Worm (Caenorhabditis elegans) whole organism, midembryonic: ENCODE measurements around the gene B0244.4.

Source experiments
- T22C8.4 ChIP-seq: fragments of 200-800 bp; sonication (Bioruptor generic); IDR thresholded peaks from 2 replicates; pipeline ENCODE4 v1.3.6; 2022; ENCODE audit warnings: missing genetic modification characterization, missing compliant biosample characterization
- cog-1 ChIP-seq: sonication (generic microtip); optimal IDR thresholded peaks from 2 replicates; lab custom pipeline; 2016; ENCODE audit warnings: missing genetic modification characterization, missing compliant biosample characterization
- flt-1 ChIP-seq: fragments of 200-800 bp; sonication (Bioruptor generic); IDR thresholded peaks from 2 replicates; pipeline ENCODE4 v1.3.6; 2022; ENCODE audit warnings: missing genetic modification characterization, missing compliant biosample characterization
- klf-2 ChIP-seq: fragments of 200-800 bp; sonication (Bioruptor generic); conservative IDR thresholded peaks from 2 replicates; pipeline ENCODE4 v1.3.6; 2022; ENCODE audit warnings: missing genetic modification reagents, missing genetic modification characterization, missing compliant biosample characterization
- med-1 ChIP-seq: sonication (generic microtip); optimal IDR thresholded peaks from 2 replicates; lab custom pipeline; 2017; ENCODE audit warnings: missing genetic modification characterization, mild to moderate bottlenecking, missing compliant biosample characterization, antibody characterized with exemption, missing genetic modification reagents; ENCODE audit not compliant: insufficient read depth
- ref-1 ChIP-seq: fragments of 200-800 bp; sonication (Bioruptor generic); conservative IDR thresholded peaks from 2 replicates; pipeline ENCODE4 v1.3.6; 2022; ENCODE audit warnings: missing genetic modification reagents, missing genetic modification characterization, missing compliant biosample characterization
- tab-1 ChIP-seq: fragments of 200-800 bp; sonication (Bioruptor generic); IDR thresholded peaks from 2 replicates; pipeline ENCODE4 v1.3.6; 2022; ENCODE audit warnings: missing genetic modification characterization, missing compliant biosample characterization
- ztf-23 ChIP-seq: fragments of 200-800 bp; sonication (Bioruptor generic); IDR thresholded peaks from 2 replicates; pipeline ENCODE4 v1.3.6; 2022; ENCODE audit warnings: missing genetic modification reagents, missing genetic modification characterization, missing compliant biosample characterization
- ztf-29 ChIP-seq: fragments of 200-800 bp; sonication (Bioruptor generic); IDR thresholded peaks from 2 replicates; pipeline ENCODE4 v1.3.6; 2022; ENCODE audit warnings: missing genetic modification reagents, missing genetic modification characterization, missing compliant biosample characterization

The B0244.4 gene

DNA sequence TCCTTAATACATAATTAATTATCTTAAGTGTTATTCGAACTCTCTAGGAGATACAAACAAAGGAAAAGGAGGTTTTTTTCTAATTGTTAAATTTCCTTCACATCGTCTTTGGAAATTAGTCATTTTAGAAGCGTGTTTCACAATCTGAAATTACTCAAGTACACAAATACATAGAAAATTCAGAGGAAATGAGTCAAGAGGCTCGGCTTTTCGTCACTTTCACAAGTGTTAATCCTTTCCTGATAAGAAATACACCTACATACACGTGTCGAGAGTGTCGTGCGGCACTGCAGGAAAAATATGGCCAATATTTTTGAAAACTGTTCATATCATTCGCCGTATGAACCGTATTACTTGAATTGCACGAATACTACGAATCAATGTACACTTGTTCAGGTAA, at the start of gene B0244.4:
Gene B0244.4 (plus strand): TSS at position 301 of the 400 bp plus-strand sequence.
- TF ChIP-seq klf-2 = no peak
- no peak for TF ChIP-seq ztf-23
- TF ChIP-seq tab-1 (GFP tag; lab: Robert Waterston, UW) = no peak
- no peak for TF ChIP-seq med-1
- no peak for TF ChIP-seq T22C8.4 (GFP tag; lab: Robert Waterston, UW)
- TF ChIP-seq ref-1 (GFP tag; lab: Robert Waterston, UW) = no peak
- no peak for TF ChIP-seq flt-1 (GFP tag; lab: Robert Waterston, UW)
- no peak for TF ChIP-seq cog-1 (tag; lab: Kevin White, UChicago)
- no peak for TF ChIP-seq ztf-29 (GFP tag; lab: Robert Waterston, UW)

DNA sequence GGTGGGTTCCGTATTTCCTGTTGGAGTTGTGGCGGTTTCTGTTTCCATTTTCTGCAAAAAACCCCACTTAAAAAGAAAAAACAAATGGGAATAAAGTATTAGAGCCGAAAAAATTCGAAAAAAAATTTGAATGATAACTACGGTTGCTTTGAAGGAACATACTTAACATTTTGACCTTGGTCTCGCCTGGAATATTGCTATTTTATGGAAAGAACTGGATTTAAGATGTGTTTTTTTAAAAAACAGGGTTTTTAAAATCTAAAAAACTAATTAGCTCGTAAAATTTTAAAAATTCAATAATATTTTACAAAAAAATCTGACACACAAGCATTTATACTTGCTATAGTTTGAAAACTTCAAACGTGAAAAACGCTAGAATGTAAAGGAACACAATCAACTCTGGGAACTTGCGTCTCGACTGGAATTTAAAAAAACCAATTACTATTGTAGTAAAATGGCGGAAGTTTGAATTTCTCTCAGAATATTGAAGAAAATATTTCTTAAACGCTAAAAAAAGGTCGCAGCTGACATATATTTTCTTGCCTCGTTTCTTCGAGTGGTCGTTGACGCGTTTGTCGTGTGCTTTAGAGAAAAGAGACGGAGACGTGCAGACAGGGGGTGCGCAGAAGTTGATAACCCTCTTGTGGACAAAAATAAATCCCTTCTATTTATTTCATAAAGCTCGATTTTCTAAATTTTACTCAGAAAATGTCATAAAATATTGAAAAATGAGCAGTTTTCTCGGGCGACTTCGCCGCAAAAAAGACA, 49.1 kb upstream of the B0244.4 start, which contains the start of the genes lgg-3 and rgs-5:
Gene lgg-3 (minus strand): TSS at position 51 of the 768 bp plus-strand sequence.
Gene rgs-5 (plus strand): TSS at position 593 of the 768 bp plus-strand sequence.
- TF ChIP-seq ref-1 (GFP tag; lab: Robert Waterston, UW) = no peak
- TF ChIP-seq klf-2 = no peak
- no peak for TF ChIP-seq cog-1 (tag; lab: Kevin White, UChicago)
- no peak for TF ChIP-seq T22C8.4 (GFP tag; lab: Robert Waterston, UW)
- TF ChIP-seq flt-1 (GFP tag; lab: Robert Waterston, UW) = no peak
- TF ChIP-seq ztf-29 (GFP tag; lab: Robert Waterston, UW) = no peak
- TF ChIP-seq ztf-23 = no peak
- TF ChIP-seq med-1 = no peak
- no peak for TF ChIP-seq tab-1 (GFP tag; lab: Robert Waterston, UW)

DNA sequence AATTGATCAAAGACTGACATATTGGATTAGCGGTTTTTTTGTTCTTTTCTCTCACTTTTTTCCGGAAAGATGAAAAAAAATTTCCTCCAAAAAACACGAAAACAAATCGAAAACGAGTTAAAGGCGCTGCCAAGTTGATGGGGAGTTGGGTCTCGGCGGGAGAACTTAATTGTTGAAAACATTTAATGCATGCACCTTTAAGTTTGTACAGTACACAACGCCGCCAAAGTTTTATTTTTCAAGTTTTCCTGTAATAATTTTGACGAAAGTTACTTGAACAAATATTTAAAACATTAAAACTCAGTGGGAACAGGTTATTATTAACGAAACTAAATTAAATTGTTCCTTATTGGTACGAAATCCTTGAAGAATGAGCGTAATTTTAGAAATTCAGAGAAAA, 45.8 kb upstream of the B0244.4 start:
- TF ChIP-seq klf-2 (no peak), ztf-23 (no peak), ref-1 (GFP tag; lab: Robert Waterston, UW) (no peak), flt-1 (GFP tag; lab: Robert Waterston, UW) (no peak), tab-1 (GFP tag; lab: Robert Waterston, UW) (no peak), cog-1 (tag; lab: Kevin White, UChicago) (no peak), T22C8.4 (GFP tag; lab: Robert Waterston, UW) (no peak), ztf-29 (GFP tag; lab: Robert Waterston, UW) (no peak), med-1 (no peak)

DNA sequence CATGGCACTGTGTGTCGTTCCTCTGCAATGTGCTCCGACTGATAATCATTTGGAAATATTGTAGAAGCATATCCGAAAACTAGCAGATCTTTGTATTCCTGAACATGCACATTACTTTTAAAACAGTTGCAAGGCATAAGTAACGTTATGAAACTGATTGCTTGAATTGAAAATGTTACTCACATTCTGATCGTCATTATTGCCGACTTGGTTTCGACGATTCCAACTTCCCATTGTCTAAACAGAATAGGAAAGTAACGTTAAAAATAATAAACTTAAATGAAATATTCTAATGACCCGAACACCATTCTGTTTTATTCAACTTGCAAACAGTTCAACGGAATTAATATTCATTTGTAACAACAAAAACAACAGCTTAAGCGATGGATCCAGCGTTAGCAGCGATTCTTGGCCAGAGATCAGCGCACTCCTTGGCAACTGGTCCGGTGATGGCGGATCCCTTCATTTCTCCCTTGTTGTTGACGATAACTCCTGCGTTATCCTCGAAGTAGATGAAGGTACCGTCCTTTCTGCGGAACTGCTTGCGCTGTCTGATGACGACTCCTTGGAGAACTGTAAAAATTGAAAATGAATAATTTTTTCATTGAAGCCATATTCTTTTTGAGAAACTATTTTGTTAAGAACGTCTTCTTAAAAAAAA, 41.9 kb upstream of the B0244.4 start, which contains the start of gene swp-1:
Gene swp-1 (minus strand): TSS at position 298 of the 661 bp plus-strand sequence.
- TF ChIP-seq med-1 (no peak), T22C8.4 (GFP tag; lab: Robert Waterston, UW) (no peak)

DNA sequence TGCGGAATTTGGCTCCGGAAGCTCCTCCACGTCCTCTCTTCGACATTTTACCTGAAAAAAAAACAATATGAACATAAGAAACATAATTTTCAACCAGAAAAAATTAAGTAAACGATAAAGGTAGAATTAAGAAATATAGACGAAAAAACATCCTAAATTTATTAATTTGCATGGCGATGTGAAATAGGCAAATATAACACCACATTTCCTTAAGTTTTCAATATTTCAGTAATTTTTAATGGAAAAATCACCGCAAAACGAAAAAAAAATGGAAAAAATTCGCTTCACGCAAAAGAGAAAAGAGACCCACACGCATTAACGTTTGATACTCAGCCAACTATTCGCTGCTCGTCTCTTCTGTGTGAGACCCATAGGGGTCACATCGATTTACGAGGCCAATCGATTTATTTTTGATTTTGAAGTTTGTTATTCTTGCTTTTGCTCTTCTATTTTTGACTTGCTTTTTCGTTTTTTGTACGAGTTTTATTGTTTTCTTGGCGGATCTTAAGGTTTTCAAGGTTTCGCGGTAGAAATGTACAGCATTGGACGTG, 41.1 kb upstream of the B0244.4 start, which contains the start of gene rpl-23:
Gene rpl-23 (minus strand): TSS at position 51 of the 551 bp plus-strand sequence.
- TF ChIP-seq cog-1 (tag; lab: Kevin White, UChicago) (peak; percentile 54), T22C8.4 (GFP tag; lab: Robert Waterston, UW) (peak; percentile 96), klf-2 (no peak), ref-1 (GFP tag; lab: Robert Waterston, UW) (no peak), ztf-23 (no peak), flt-1 (GFP tag; lab: Robert Waterston, UW) (peak; percentile 66)

DNA sequence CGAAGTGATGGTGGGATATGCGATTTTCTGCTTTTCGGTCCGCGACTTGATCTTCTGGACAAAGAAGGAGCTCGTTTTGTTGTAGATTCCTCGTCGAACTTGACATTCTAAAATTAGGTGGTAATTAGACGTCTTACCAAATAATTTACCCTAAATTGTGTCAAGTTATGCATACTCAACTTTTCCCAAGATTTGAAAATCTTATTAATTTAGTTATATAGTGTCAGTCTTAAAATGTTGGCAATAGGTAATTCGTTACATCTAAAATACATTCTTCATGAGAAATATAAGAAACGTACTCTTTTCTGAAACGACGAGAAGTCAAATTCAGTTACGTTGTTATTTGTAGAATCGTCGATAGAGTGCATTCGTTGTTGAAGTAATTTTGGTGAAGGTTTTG, 39.7 kb upstream of the B0244.4 start:
- TF ChIP-seq klf-2 = no peak
- no peak for TF ChIP-seq med-1
- TF ChIP-seq T22C8.4 (GFP tag; lab: Robert Waterston, UW) = no peak
- no peak for TF ChIP-seq ref-1 (GFP tag; lab: Robert Waterston, UW)
- TF ChIP-seq ztf-29 (GFP tag; lab: Robert Waterston, UW) = no peak
- no peak for TF ChIP-seq ztf-23
- TF ChIP-seq cog-1 (tag; lab: Kevin White, UChicago) = no peak
- no peak for TF ChIP-seq flt-1 (GFP tag; lab: Robert Waterston, UW)
- TF ChIP-seq tab-1 (GFP tag; lab: Robert Waterston, UW) = no peak

DNA sequence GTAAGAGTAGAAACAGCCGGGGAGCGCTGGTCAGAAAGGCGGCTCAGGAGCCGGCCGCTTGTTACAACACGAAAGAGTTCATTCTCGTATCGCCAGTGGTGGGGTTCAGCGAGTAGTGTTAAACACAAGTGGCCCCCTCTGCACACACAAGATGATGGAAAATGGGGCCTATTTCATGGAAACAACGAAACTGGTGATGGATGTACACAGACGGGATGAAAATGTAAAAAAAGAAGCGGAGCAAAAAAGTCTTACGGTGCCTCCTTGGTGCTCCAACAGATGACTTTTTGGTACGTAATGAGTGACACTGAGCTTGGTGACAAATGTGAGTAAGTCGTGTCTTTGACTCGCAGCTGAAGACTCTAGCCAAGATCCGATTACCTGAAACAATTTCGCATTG, 39.3 kb upstream of the B0244.4 start:
- TF ChIP-seq T22C8.4 (GFP tag; lab: Robert Waterston, UW) (no peak), tab-1 (GFP tag; lab: Robert Waterston, UW) (no peak), klf-2 (no peak), ztf-29 (GFP tag; lab: Robert Waterston, UW) (no peak), med-1 (no peak), cog-1 (tag; lab: Kevin White, UChicago) (no peak), ref-1 (GFP tag; lab: Robert Waterston, UW) (no peak), ztf-23 (no peak), flt-1 (GFP tag; lab: Robert Waterston, UW) (no peak)

DNA sequence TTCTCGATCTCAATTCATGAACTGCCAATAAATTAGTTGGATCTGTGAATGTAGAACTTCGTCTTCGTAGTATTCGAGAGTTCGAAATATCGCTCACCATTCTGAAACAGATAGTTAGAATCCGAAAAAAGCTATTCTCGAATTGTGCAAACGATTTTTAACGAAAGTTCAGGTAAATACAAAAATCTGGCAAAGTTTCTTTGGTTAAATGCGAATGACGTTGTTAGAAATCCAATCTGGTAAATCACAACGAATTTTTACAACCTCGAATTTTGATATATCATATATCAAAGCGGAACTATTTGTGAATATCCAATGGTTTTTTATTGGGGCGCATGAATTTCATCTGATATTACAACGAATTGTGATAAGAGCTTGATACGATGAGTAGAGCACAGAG, 38.1 kb upstream of the B0244.4 start, which contains the start of gene hpo-28:
Gene hpo-28 (minus strand): TSS at position 101 of the 400 bp plus-strand sequence.
- TF ChIP-seq flt-1 (GFP tag; lab: Robert Waterston, UW) (no peak), tab-1 (GFP tag; lab: Robert Waterston, UW) (no peak), T22C8.4 (GFP tag; lab: Robert Waterston, UW) (no peak), klf-2 (no peak), cog-1 (tag; lab: Kevin White, UChicago) (no peak), ref-1 (GFP tag; lab: Robert Waterston, UW) (no peak), ztf-23 (no peak), med-1 (no peak), ztf-29 (GFP tag; lab: Robert Waterston, UW) (no peak)

DNA sequence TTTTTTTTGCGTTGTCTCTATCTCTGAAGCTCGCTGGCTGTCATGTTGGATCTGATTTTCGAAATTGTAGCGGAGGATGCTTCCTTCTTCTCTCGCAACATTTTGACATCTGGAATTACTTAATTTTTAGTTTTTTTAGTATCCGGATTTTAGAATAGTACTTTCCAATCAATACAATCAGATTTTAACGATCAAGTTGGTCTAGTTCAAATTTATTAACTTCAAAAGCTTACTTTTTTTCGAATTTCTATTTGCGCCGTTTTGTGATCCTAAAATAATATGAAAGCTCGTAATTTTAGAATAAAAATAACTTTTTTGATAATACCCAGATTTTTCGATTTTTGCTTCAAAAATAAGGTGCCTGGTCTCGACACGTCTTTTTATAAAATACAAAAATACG, 37.2 kb upstream of the B0244.4 start, which contains the start of gene B0336.12:
Gene B0336.12 (minus strand): TSS at position 101 of the 400 bp plus-strand sequence.
- TF ChIP-seq cog-1 (tag; lab: Kevin White, UChicago) (no peak), tab-1 (GFP tag; lab: Robert Waterston, UW) (no peak), T22C8.4 (GFP tag; lab: Robert Waterston, UW) (no peak), ref-1 (GFP tag; lab: Robert Waterston, UW) (no peak), ztf-29 (GFP tag; lab: Robert Waterston, UW) (no peak), ztf-23 (no peak), med-1 (no peak), flt-1 (GFP tag; lab: Robert Waterston, UW) (no peak), klf-2 (no peak)
